Fruit fly (Drosophila melanogaster): ENCODE data around the gene Gdap1.

Gene Gdap1

DNA sequence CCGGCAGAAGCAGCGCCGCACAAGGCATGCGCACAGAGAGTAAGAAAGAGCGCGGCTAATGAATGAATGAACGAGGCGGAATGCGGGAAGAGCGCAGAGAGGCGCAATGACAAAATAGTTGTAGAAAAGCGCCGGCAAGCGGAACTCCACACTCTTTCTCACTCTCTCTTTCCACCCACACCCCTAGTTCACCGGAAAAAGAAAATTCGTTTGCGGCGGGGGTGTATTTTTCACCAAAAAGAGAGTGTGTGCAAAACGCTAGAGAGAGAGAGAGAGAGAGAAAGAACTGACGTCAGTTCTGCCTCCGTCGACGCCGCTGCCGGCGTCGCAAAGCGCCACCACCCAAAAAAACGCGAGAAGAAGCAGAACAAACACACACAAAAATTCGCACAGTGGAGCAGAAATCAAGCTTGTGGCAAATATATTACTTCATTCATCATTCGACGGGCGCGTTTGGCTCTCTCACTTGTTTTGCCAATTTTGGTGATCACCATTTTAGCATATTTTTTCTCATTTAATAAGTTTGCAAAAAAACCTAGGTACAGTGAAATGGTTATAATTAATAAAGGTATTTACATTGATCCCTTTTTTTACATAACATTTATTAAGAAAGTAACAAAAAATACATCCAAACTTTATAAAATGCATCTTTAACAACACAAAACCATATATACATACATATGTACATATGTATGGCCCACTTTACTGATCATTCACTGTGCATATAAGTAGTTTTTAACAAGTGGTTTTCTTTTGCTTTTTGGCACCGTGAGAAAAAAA is 43.3 kb downstream of the Gdap1 start (continued):
- TF ChIP-seq zfh1 (GFP tag; IDR thresholded peaks at IDR 0.05) (0 out of 3 replicates have a peak, but pooled peaks have one; percentile 20), Abd-B (GFP tag; optimal IDR thresholded peaks at IDR 0.05) (peak; percentile 45), Camta (GFP tag; optimal IDR thresholded peaks at IDR 0.05) (no peak), bsh (GFP tag; optimal IDR thresholded peaks at IDR 0.05) (peak in 1 of 2 experiments; percentile 25), CG6813 (GFP tag; optimal IDR thresholded peaks at IDR 0.05) (no peak), CG2199 (GFP tag; IDR thresholded peaks at IDR 0.05) (no peak), cwo (GFP tag; optimal IDR thresholded peaks at IDR 0.05) (peak; percentile 58), CG17802 (tag; optimal IDR thresholded peaks at IDR 0.05) (no peak), Max (GFP tag; optimal IDR thresholded peaks at IDR 0.05) (peak; percentile 58), Bteb2 (GFP tag; optimal IDR thresholded peaks at IDR 0.05) (peak; percentile 19), Pdp1 (GFP tag; optimal IDR thresholded peaks at IDR 0.05) (peak; percentile 30 to 48), br (optimal IDR thresholded peaks at IDR 0.05) (no peak), CG13624 (GFP tag; optimal IDR thresholded peaks at IDR 0.05) (peak; percentile 48), Dbx (GFP tag; IDR thresholded peaks at IDR 0.05) (0 out of 3 replicates have a peak, but pooled peaks have one; percentile 25), CG14014 (GFP tag; IDR thresholded peaks at IDR 0.05) (peak; percentile 49; the same call in 1 of the 2 replicates), Hey (tag; optimal IDR thresholded peaks at IDR 0.05) (no peak), NK7.1 (GFP tag; optimal IDR thresholded peaks at IDR 0.05) (peak; percentile 14), fd3F (GFP tag; optimal IDR thresholded peaks at IDR 0.05) (peak; percentile 37), phol (tag; optimal IDR thresholded peaks at IDR 0.05) (peak; percentile 69), zen (tag; optimal IDR thresholded peaks at IDR 0.05) (no peak), CG9215 (GFP tag; IDR thresholded peaks at IDR 0.05) (peak; percentile 58), PHDP (tag; optimal IDR thresholded peaks at IDR 0.05) (peak; percentile 48), Kr (GFP tag; optimal IDR thresholded peaks at IDR 0.05) (no peak), Lim3 (GFP tag; IDR thresholded peaks at IDR 0.05) (no peak), CG4730 (GFP tag; IDR thresholded peaks at IDR 0.05) (no peak), CG11085 (GFP tag; IDR thresholded peaks at IDR 0.05) (no peak), Hand (GFP tag; optimal IDR thresholded peaks at IDR 0.05) (no peak), CG14050 (GFP tag; IDR thresholded peaks at IDR 0.05) (no peak), z (GFP tag; IDR thresholded peaks at IDR 0.05) (no peak), Doc2 (GFP tag; IDR thresholded peaks at IDR 0.05) (no peak), CG17361 (GFP tag; IDR thresholded peaks at IDR 0.05) (peak; percentile 83), fu2 (GFP tag; optimal IDR thresholded peaks at IDR 0.05) (peak; percentile 65), Sin3A (optimal IDR thresholded peaks at IDR 0.05) (no peak), seq (GFP tag; IDR thresholded peaks at IDR 0.05) (peak; percentile 41), CoRest (tag; optimal IDR thresholded peaks at IDR 0.05) (peak; percentile 75), disco-r (GFP tag; optimal IDR thresholded peaks at IDR 0.05) (no peak), crol (GFP tag; IDR thresholded peaks at IDR 0.05) (peak; percentile 74), grn (GFP tag; optimal IDR thresholded peaks at IDR 0.05) (no peak), sug (tag; optimal IDR thresholded peaks at IDR 0.05) (peak; percentile 27), CG10431 (GFP tag; optimal IDR thresholded peaks at IDR 0.05) (no peak), klu (GFP tag; IDR thresholded peaks at IDR 0.05) (0 out of 2 replicates have a peak, but pooled peaks have one; percentile 35), CG6689 (GFP tag; IDR thresholded peaks at IDR 0.05) (no peak), toy (GFP tag; IDR thresholded peaks at IDR 0.05) (no peak), ham (GFP tag; IDR thresholded peaks at IDR 0.05) (no peak), CG12391 (tag; optimal IDR thresholded peaks at IDR 0.05) (peak; percentile 49), tll (GFP tag; optimal IDR thresholded peaks at IDR 0.05) (no peak), CG30431 (GFP tag; optimal IDR thresholded peaks at IDR 0.05) (peak; percentile 19), Hr39 (optimal IDR thresholded peaks at IDR 0.05) (no peak), cas (GFP tag; IDR thresholded peaks at IDR 0.05) (no peak), Mes4 (GFP tag; optimal IDR thresholded peaks at IDR 0.05) (no peak)

Data from whole organism, embryonic.